Fruit fly (Drosophila melanogaster): Measurements from ENCODE around the gene Caf1-180.

- TF ChIP-seq CG8478 (optimal IDR thresholded peaks at IDR 0.05) (no peak), CTCF (optimal IDR thresholded peaks at IDR 0.05) (no peak)
Observed at dm6 chrX:8601165-8601564, 4.9 kb downstream of the Caf1-180 start.

All from S2 (cell line).